Fruit fly (Drosophila melanogaster) whole organism, embryonic: ENCODE data around the gene fog.
A peak's percentile ranks its signal among the peaks of the same experiment; 100 is the strongest.

Experiments
- CG10147 ChIP-seq: fragments of 200-800 bp; sonication (Bioruptor generic); optimal IDR thresholded peaks from 2 replicates; lab custom pipeline; 2019; ENCODE audit warnings: missing biosample characterization, mild to moderate bottlenecking, missing genetic modification characterization, moderate library complexity
- CG10209 ChIP-seq: fragments of 200-800 bp; sonication (Bioruptor generic); optimal IDR thresholded peaks from 3 replicates; lab custom pipeline; 2017; ENCODE audit warnings: missing biosample characterization, mild to moderate bottlenecking, missing genetic modification characterization, missing genetic modification reagents
- CG10267 ChIP-seq: fragments of 200-800 bp; sonication (Bioruptor generic); optimal IDR thresholded peaks from 2 replicates; lab custom pipeline; 2018; ENCODE audit warnings: missing biosample characterization, mild to moderate bottlenecking, missing genetic modification characterization, moderate library complexity
- CG12071 ChIP-seq: fragments of 200-800 bp; sonication (Bioruptor generic); optimal IDR thresholded peaks from 3 replicates; lab custom pipeline; 2018; ENCODE audit warnings: missing biosample characterization, mild to moderate bottlenecking, missing genetic modification characterization
- CG13424 ChIP-seq: fragments of 200-800 bp; sonication (Bioruptor generic); optimal IDR thresholded peaks from 2 replicates; lab custom pipeline; 2019; ENCODE audit warnings: missing biosample characterization, mild to moderate bottlenecking, missing genetic modification characterization, moderate library complexity
- CG14860 ChIP-seq: fragments of 200-800 bp; sonication (Bioruptor generic); IDR thresholded peaks from 3 replicates; pipeline ENCODE4 v1.3.6; 2022; ENCODE audit warnings: missing biosample characterization, missing genetic modification characterization; ENCODE audit not compliant: partially characterized antibody
- CG17829 ChIP-seq: fragments of 200-800 bp; optimal IDR thresholded peaks from 2 replicates; lab custom pipeline; 2019; ENCODE audit warnings: missing biosample characterization, mild to moderate bottlenecking, missing genetic modification characterization, moderate library complexity
- CG18619 ChIP-seq: fragments of 200-800 bp; sonication (Bioruptor generic); optimal IDR thresholded peaks from 3 replicates; lab custom pipeline; 2017; ENCODE audit warnings: missing biosample characterization, mild to moderate bottlenecking, missing genetic modification characterization
- CG2199 ChIP-seq: fragments of 200-800 bp; sonication (Bioruptor generic); IDR thresholded peaks from 3 replicates; pipeline ENCODE4 v1.3.6; 2022; ENCODE audit warnings: missing biosample characterization, missing genetic modification characterization
- CG2889 ChIP-seq: fragments of 200-800 bp; sonication (Bioruptor generic); IDR thresholded peaks from 3 replicates; pipeline ENCODE4 v1.3.6; 2022; ENCODE audit warnings: missing biosample characterization, missing genetic modification characterization
- CG3163 ChIP-seq: fragments of 200-800 bp; sonication (Bioruptor generic); optimal IDR thresholded peaks from 3 replicates; lab custom pipeline; 2016; ENCODE audit warnings: missing biosample characterization, missing genetic modification characterization
- CG3726 ChIP-seq: fragments of 200-800 bp; sonication (Bioruptor generic); IDR thresholded peaks from 3 replicates; pipeline ENCODE4, ENCODE4 v1.3.6; 2022; ENCODE audit warnings: missing biosample characterization, missing genetic modification characterization
- CG3995 ChIP-seq: fragments of 200-800 bp; sonication (Bioruptor generic); optimal IDR thresholded peaks from 3 replicates; lab custom pipeline; 2016; ENCODE audit warnings: missing biosample characterization, missing genetic modification characterization
- CG4707 ChIP-seq: fragments of 200-800 bp; sonication (Bioruptor generic); optimal IDR thresholded peaks from 2 replicates; lab custom pipeline; 2018; ENCODE audit warnings: missing biosample characterization, mild to moderate bottlenecking, missing genetic modification characterization, moderate library complexity
- CG7271 ChIP-seq: fragments of 200-800 bp; sonication (Bioruptor generic); optimal IDR thresholded peaks from 2 replicates; lab custom pipeline; 2018; ENCODE audit warnings: missing biosample characterization, mild to moderate bottlenecking, missing genetic modification characterization, moderate library complexity
- CG7963 ChIP-seq: fragments of 200-800 bp; sonication (Bioruptor generic); IDR thresholded peaks from 3 replicates; pipeline ENCODE4 v1.3.6; 2022; ENCODE audit warnings: missing biosample characterization, missing genetic modification characterization; ENCODE audit not compliant: partially characterized antibody
- CG9215 ChIP-seq: fragments of 200-800 bp; sonication (Bioruptor generic); IDR thresholded peaks from 2 replicates; pipeline ENCODE4 v1.3.6; 2022; ENCODE audit warnings: missing biosample characterization, missing genetic modification characterization
- CkIIα-i1 ChIP-seq: fragments of 200-800 bp; sonication (Bioruptor generic); IDR thresholded peaks from 2 replicates; pipeline ENCODE4 v1.3.6; 2022; ENCODE audit warnings: missing biosample characterization, missing genetic modification characterization
- D19A ChIP-seq: fragments of 200-800 bp; optimal IDR thresholded peaks from 3 replicates; lab custom pipeline; 2019; ENCODE audit warnings: missing biosample characterization, mild to moderate bottlenecking, missing genetic modification characterization, moderate library complexity
- Dek ChIP-seq: fragments of 200-800 bp; sonication (Bioruptor generic); optimal IDR thresholded peaks from 3 replicates; lab custom pipeline; 2019; ENCODE audit warnings: missing biosample characterization, mild to moderate bottlenecking, missing genetic modification characterization, moderate library complexity
- HLH4C ChIP-seq: fragments of 200-800 bp; sonication (Bioruptor generic); IDR thresholded peaks from 3 replicates; pipeline ENCODE4 v1.3.6; 2022; ENCODE audit warnings: missing biosample characterization, missing genetic modification characterization; ENCODE audit not compliant: partially characterized antibody
- Jarid2 ChIP-seq: fragments of 200-800 bp; sonication (Bioruptor generic); optimal IDR thresholded peaks from 3 replicates; lab custom pipeline; 2017; ENCODE audit warnings: mild to moderate bottlenecking, missing biosample characterization, missing genetic modification reagents, missing genetic modification characterization
- Mad ChIP-seq: fragments of 200-800 bp; sonication (Bioruptor generic); optimal IDR thresholded peaks from 2 replicates; lab custom pipeline; 2016; ENCODE audit warnings: missing biosample characterization, missing genetic modification characterization
- Optix ChIP-seq: fragments of 200-800 bp; sonication (Bioruptor generic); IDR thresholded peaks from 3 replicates; pipeline ENCODE4 v1.3.6; 2022; ENCODE audit warnings: missing biosample characterization, missing genetic modification characterization
- Pdp1 ChIP-seq, 2 experiments: fragments of 200-800 bp; sonication (Bioruptor generic); optimal IDR thresholded peaks; 3 replicates each; lab custom pipeline; 2016; ENCODE audit warnings: missing biosample characterization in 2 of 2, missing genetic modification characterization in 2 of 2, mild to moderate bottlenecking in 1 of 2, moderate library complexity in 1 of 2
- Trl ChIP-seq, 3 experiments: fragments of >200 bp in 2 of 3; fragments of 200-800 bp in 1 of 3; sonication (Bioruptor generic) in 1 of 3; optimal IDR thresholded peaks; 2 replicates in 1 of 3; 3 replicates in 2 of 3; lab custom pipeline; 2016 to 2017; ENCODE audit warnings: missing biosample characterization in 1 of 3, missing genetic modification characterization in 1 of 3
- ab ChIP-seq: fragments of 200-800 bp; sonication (Bioruptor generic); optimal IDR thresholded peaks from 2 replicates; lab custom pipeline; 2016; ENCODE audit warnings: missing biosample characterization, missing genetic modification characterization
- amos ChIP-seq: fragments of 200-800 bp; sonication (Bioruptor generic); IDR thresholded peaks from 2 replicates; pipeline ENCODE4 v1.3.6; 2022; ENCODE audit warnings: missing biosample characterization, missing genetic modification characterization; ENCODE audit not compliant: partially characterized antibody
- cg ChIP-seq: fragments of 200-800 bp; sonication (Bioruptor generic); optimal IDR thresholded peaks from 3 replicates; lab custom pipeline; 2019; ENCODE audit warnings: missing biosample characterization, mild to moderate bottlenecking, missing genetic modification characterization, moderate library complexity
- crp ChIP-seq, 2 experiments: fragments of 200-800 bp; sonication (Bioruptor generic); optimal IDR thresholded peaks; 2 replicates in 1 of 2; 3 replicates in 1 of 2; lab custom pipeline; 2017; ENCODE audit warnings: missing biosample characterization in 2 of 2, missing genetic modification characterization in 2 of 2, mild to moderate bottlenecking in 1 of 2, moderate library complexity in 1 of 2
- esg ChIP-seq: fragments of 200-800 bp; sonication (Bioruptor generic); conservative IDR thresholded peaks from 2 replicates; pipeline ENCODE4 v1.3.6; 2022; ENCODE audit warnings: missing biosample characterization, missing genetic modification characterization
- fd96Cb ChIP-seq: fragments of 200-800 bp; sonication (Bioruptor generic); optimal IDR thresholded peaks from 2 replicates; lab custom pipeline; 2018; ENCODE audit warnings: missing biosample characterization, mild to moderate bottlenecking, missing genetic modification characterization, moderate library complexity
- grau ChIP-seq: fragments of 200-800 bp; optimal IDR thresholded peaks from 3 replicates; lab custom pipeline; 2019; ENCODE audit warnings: missing biosample characterization, mild to moderate bottlenecking, missing genetic modification characterization, moderate library complexity
- jigr1 ChIP-seq: fragments of 200-800 bp; sonication (Bioruptor generic); IDR thresholded peaks from 3 replicates; pipeline ENCODE4 v1.3.6; 2022; ENCODE audit warnings: missing biosample characterization, missing genetic modification characterization
- kni ChIP-seq: fragments of 200-800 bp; sonication (Bioruptor generic); optimal IDR thresholded peaks from 3 replicates; lab custom pipeline; 2017; ENCODE audit warnings: mild to moderate bottlenecking, missing biosample characterization, missing genetic modification reagents, missing genetic modification characterization
- mld ChIP-seq: fragments of 200-800 bp; sonication (Bioruptor generic); IDR thresholded peaks from 3 replicates; pipeline ENCODE4 v1.3.6; 2022; ENCODE audit warnings: missing biosample characterization, missing genetic modification characterization; ENCODE audit not compliant: partially characterized antibody
- nau ChIP-seq: fragments of 200-800 bp; sonication (Bioruptor generic); optimal IDR thresholded peaks from 3 replicates; lab custom pipeline; 2017; ENCODE audit warnings: missing biosample characterization, mild to moderate bottlenecking, missing genetic modification characterization, missing genetic modification reagents
- nerfin-2 ChIP-seq: fragments of 200-800 bp; sonication (Bioruptor generic); IDR thresholded peaks from 2 replicates; pipeline ENCODE4 v1.3.6; 2022; ENCODE audit warnings: missing biosample characterization, missing genetic modification characterization; ENCODE audit not compliant: partially characterized antibody
- peb ChIP-seq: fragments of 200-800 bp; sonication (Bioruptor generic); IDR thresholded peaks from 2 replicates; pipeline ENCODE4 v1.3.6; 2022; ENCODE audit warnings: missing biosample characterization, missing genetic modification characterization
- pros ChIP-seq: fragments of 200-800 bp; sonication (Bioruptor generic); optimal IDR thresholded peaks from 3 replicates; lab custom pipeline; 2019; ENCODE audit warnings: missing biosample characterization, mild to moderate bottlenecking, missing genetic modification characterization, moderate library complexity
- pum ChIP-seq: fragments of 200-800 bp; sonication (Bioruptor generic); optimal IDR thresholded peaks from 2 replicates; lab custom pipeline; 2016; ENCODE audit warnings: missing biosample characterization, missing genetic modification characterization
- sna ChIP-seq: fragments of 200-800 bp; sonication (Bioruptor generic); IDR thresholded peaks from 2 replicates; pipeline ENCODE4 v1.3.6; 2022; ENCODE audit warnings: missing biosample characterization, missing genetic modification characterization; ENCODE audit not compliant: partially characterized antibody
- sqz ChIP-seq: fragments of 200-800 bp; sonication (Bioruptor generic); optimal IDR thresholded peaks from 3 replicates; lab custom pipeline; 2018; ENCODE audit warnings: missing biosample characterization, mild to moderate bottlenecking, missing genetic modification characterization
- sug ChIP-seq: fragments of 200-800 bp; optimal IDR thresholded peaks from 2 replicates; lab custom pipeline; 2019; ENCODE audit warnings: missing biosample characterization, mild to moderate bottlenecking, missing genetic modification characterization, moderate library complexity
- tgo ChIP-seq: fragments of 200-800 bp; sonication (Bioruptor generic); IDR thresholded peaks from 3 replicates; pipeline ENCODE4 v1.3.6; 2022; ENCODE audit warnings: missing biosample characterization, missing genetic modification characterization
- tna ChIP-seq: fragments of 200-800 bp; sonication (Bioruptor generic); IDR thresholded peaks from 2 replicates; pipeline ENCODE4 v1.3.6; 2022; ENCODE audit warnings: missing biosample characterization, missing genetic modification characterization; ENCODE audit not compliant: partially characterized antibody
- vnd ChIP-seq: fragments of 200-800 bp; sonication (Bioruptor generic); IDR thresholded peaks from 3 replicates; pipeline ENCODE4 v1.3.6; 2022; ENCODE audit warnings: missing biosample characterization, missing genetic modification characterization; ENCODE audit not compliant: partially characterized antibody

fog gene

DNA sequence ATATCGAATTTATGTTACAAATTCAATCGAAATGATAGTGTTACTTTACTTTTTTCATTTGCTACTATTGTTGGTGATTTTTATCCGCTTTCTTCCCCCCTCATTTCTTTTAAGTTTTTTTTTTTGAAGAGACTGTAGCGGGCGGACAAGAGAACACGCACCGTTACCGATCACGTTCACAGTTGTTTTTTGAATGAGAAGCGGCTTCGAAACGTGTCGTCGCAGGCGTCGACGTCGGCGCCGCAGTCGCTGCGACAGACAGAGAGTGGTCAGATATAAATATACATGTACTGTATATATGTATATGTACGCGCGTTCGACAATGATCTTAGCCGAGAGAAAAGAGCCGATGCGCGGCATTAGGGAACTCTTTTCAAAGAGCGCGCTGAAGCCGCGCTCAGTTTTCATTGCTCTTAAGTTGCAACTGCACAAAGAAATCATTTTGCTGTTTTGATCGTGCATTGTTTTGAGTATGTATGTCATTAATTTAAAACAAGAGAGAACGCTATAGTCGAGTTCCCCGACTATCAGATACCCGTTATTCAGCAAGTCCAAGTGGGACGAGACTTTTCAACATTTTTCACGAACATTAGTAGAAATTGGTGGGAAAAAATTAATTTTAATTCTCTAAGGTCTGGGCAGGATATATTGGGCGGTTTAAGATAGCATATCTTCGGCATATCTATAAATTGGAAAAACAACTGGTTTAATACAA lies at the start of gene fog:
Gene fog, minus strand, starts transcription at position 201 of the 715 bp plus-strand sequence.
- no peak for TF ChIP-seq nau (GFP tag; lab: Kevin White, UChicago)
- TF ChIP-seq CG10209 (GFP tag; lab: Kevin White, UChicago), result no peak
- TF ChIP-seq CG3995 (GFP tag; lab: Kevin White, UChicago), result peak; percentile 76
- TF ChIP-seq CG13424 (tag; lab: Kevin White, UChicago), result no peak
- TF ChIP-seq CG3726 (GFP tag; lab: Robert Waterston, UW), result no peak
- TF ChIP-seq CG4707 (GFP tag; lab: Kevin White, UChicago), result no peak
- no peak for TF ChIP-seq CG7271
- TF ChIP-seq CG7963 (GFP tag; lab: Robert Waterston, UW), result peak; percentile 37; the same call in 1 of the 3 replicates
- TF ChIP-seq amos, result no peak
- no peak for TF ChIP-seq sug (tag; lab: Kevin White, UChicago)
- TF ChIP-seq jigr1 (GFP tag; lab: Robert Waterston, UW), result no peak
- 0 out of 2 replicates have a peak, but pooled peaks have one; percentile 37 for TF ChIP-seq sna
- peak; percentile 49 for TF ChIP-seq nerfin-2 (GFP tag; lab: Robert Waterston, UW)
- TF ChIP-seq pros, result peak; percentile 14
- no peak for TF ChIP-seq tgo
- TF ChIP-seq cg (GFP tag; lab: Kevin White, UChicago), result peak; percentile 21
- no peak for TF ChIP-seq Dek (tag; lab: Kevin White, UChicago)
- TF ChIP-seq Trl (optimal IDR thresholded peaks at IDR 0.05; lab: Kevin White, UChicago), result peak; percentile 57 to 84
- no peak for TF ChIP-seq Trl (GFP tag; optimal IDR thresholded peaks at IDR 0.05; lab: Kevin White, UChicago)
- TF ChIP-seq CG2889, result no peak
- TF ChIP-seq tna (GFP tag; lab: Robert Waterston, UW), result no peak
- TF ChIP-seq grau, result no peak
- peak; percentile 69 for TF ChIP-seq HLH4C
- TF ChIP-seq CG10267 (tag; lab: Kevin White, UChicago), result no peak
- no peak for TF ChIP-seq CkIIα-i1 (GFP tag; lab: Robert Waterston, UW)
- TF ChIP-seq CG14860 (GFP tag; lab: Robert Waterston, UW), result peak; percentile 60; the same call in 2 of the 3 replicates
- TF ChIP-seq vnd (GFP tag; lab: Robert Waterston, UW), result peak; percentile 38; the same call in 1 of the 3 replicates
- TF ChIP-seq sqz, result peak; percentile 73
- no peak for TF ChIP-seq crp (GFP tag; optimal IDR thresholded peaks at IDR 0.05; lab: Kevin White, UChicago)
- no peak for TF ChIP-seq CG18619
- TF ChIP-seq mld (GFP tag; lab: Robert Waterston, UW), result 0 out of 3 replicates have a peak, but pooled peaks have one; percentile 13
- TF ChIP-seq Jarid2 (GFP tag; lab: Kevin White, UChicago), result peak; percentile 51
- TF ChIP-seq CG10147 (GFP tag; lab: Kevin White, UChicago), result no peak
- peak; percentile 88 for TF ChIP-seq CG3163 (GFP tag; lab: Kevin White, UChicago)
- TF ChIP-seq CG12071, result no peak
- TF ChIP-seq ab (GFP tag; lab: Kevin White, UChicago), result no peak
- no peak for TF ChIP-seq Optix (GFP tag; lab: Robert Waterston, UW)
- peak; percentile 14 for TF ChIP-seq D19A
- peak; percentile 64; the same call in 2 of the 3 replicates for TF ChIP-seq CG2199 (GFP tag; lab: Robert Waterston, UW)
- TF ChIP-seq Mad (GFP tag; lab: Kevin White, UChicago), result no peak
- TF ChIP-seq CG17829 (tag; lab: Kevin White, UChicago), result peak; percentile 57
- no peak for TF ChIP-seq esg
- TF ChIP-seq peb, result no peak
- TF ChIP-seq Pdp1 (GFP tag; optimal IDR thresholded peaks at IDR 0.05; lab: Kevin White, UChicago), result no peak
- no peak for TF ChIP-seq fd96Cb (tag; lab: Kevin White, UChicago)
- TF ChIP-seq kni (GFP tag; lab: Kevin White, UChicago), result peak; percentile 64
- TF ChIP-seq pum (GFP tag; lab: Kevin White, UChicago), result no peak
- no peak for TF ChIP-seq CG9215 (GFP tag; lab: Robert Waterston, UW)
